Worm (Caenorhabditis elegans): ENCODE data around the gene cutl-12.

- TF ChIP-seq sea-1 (GFP tag; conservative IDR thresholded peaks at IDR 0.05) (no peak), hmg-4 (GFP tag; optimal IDR thresholded peaks at IDR 0.05) (no peak), B0310.2 (tag; optimal IDR thresholded peaks at IDR 0.05) (no peak)
Observed at ce11 chrII:8637615-8638014, 3.3 kb upstream of the cutl-12 start, which contains the start of gene vab-9.

Measured in whole organism, early embryonic.